Fruit fly (Drosophila melanogaster): ENCODE data around the gene CG5787.
A peak's percentile ranks its signal among the peaks of the same experiment; 100 is the strongest.

CG5787 gene

dm6 chr2L:12692343-12693079 is 20.2 kb downstream of the CG5787 start, which contains the start of the genes CCT4 and CG6153 (continued):
- TF ChIP-seq nerfin-2 (GFP tag; IDR thresholded peaks at IDR 0.05; ENCODE audit: partially characterized antibody) (no peak), fd3F (GFP tag; optimal IDR thresholded peaks at IDR 0.05) (no peak), CG1602 (GFP tag; optimal IDR thresholded peaks at IDR 0.05) (no peak), Awh (GFP tag; IDR thresholded peaks at IDR 0.05) (no peak), CHES-1-like (GFP tag; optimal IDR thresholded peaks at IDR 0.05) (peak; percentile 4), CG11247 (GFP tag; IDR thresholded peaks at IDR 0.05) (no peak), Bteb2 (GFP tag; optimal IDR thresholded peaks at IDR 0.05) (no peak), CG18764 (GFP tag; optimal IDR thresholded peaks at IDR 0.05) (no peak), kah (GFP tag; optimal IDR thresholded peaks at IDR 0.05) (peak; percentile 58), Ptx1 (GFP tag; IDR thresholded peaks at IDR 0.05) (no peak), rib (GFP tag; IDR thresholded peaks at IDR 0.05) (no peak), Bdp1 (GFP tag; optimal IDR thresholded peaks at IDR 0.05) (no peak), fru (optimal IDR thresholded peaks at IDR 0.05) (no peak), Dll (GFP tag; IDR thresholded peaks at IDR 0.05; ENCODE audit: partially characterized antibody) (peak; percentile 46; the same call in 1 of the 4 replicates), CG3065 (GFP tag; optimal IDR thresholded peaks at IDR 0.05) (no peak), CG14050 (GFP tag; IDR thresholded peaks at IDR 0.05) (no peak), Fer2 (tag; optimal IDR thresholded peaks at IDR 0.05) (no peak), CG6791 (GFP tag; IDR thresholded peaks at IDR 0.05; ENCODE audit: partially characterized antibody) (0 out of 3 replicates have a peak, but pooled peaks have one; percentile 47), CG33557 (GFP tag; optimal IDR thresholded peaks at IDR 0.05) (no peak), usp (GFP tag; optimal IDR thresholded peaks at IDR 0.05) (no peak), CG4617 (GFP tag; optimal IDR thresholded peaks at IDR 0.05; ENCODE audit: borderline replicate concordance) (peak; percentile 80), Poxn (GFP tag; IDR thresholded peaks at IDR 0.05) (no peak), prd (optimal IDR thresholded peaks at IDR 0.05) (no peak), prd (GFP tag; IDR thresholded peaks at IDR 0.05) (no peak), CG13894 (tag; optimal IDR thresholded peaks at IDR 0.05) (no peak), CG10147 (GFP tag; optimal IDR thresholded peaks at IDR 0.05) (no peak), Hey (tag; optimal IDR thresholded peaks at IDR 0.05) (no peak), CG8359 (GFP tag; optimal IDR thresholded peaks at IDR 0.05; ENCODE audit: borderline replicate concordance) (no peak), CG3281 (GFP tag; optimal IDR thresholded peaks at IDR 0.05) (no peak), Xrp1 (GFP tag; IDR thresholded peaks at IDR 0.05) (no peak), CG16863 (GFP tag; optimal IDR thresholded peaks at IDR 0.05) (no peak), gfzf (GFP tag; optimal IDR thresholded peaks at IDR 0.05) (peak; percentile 88), CG15269 (tag; optimal IDR thresholded peaks at IDR 0.05) (no peak), CG7786 (GFP tag; optimal IDR thresholded peaks at IDR 0.05) (no peak), CG10979 (tag; optimal IDR thresholded peaks at IDR 0.05) (peak; percentile 2), CG11696 (GFP tag; IDR thresholded peaks at IDR 0.05) (no peak), CG3163 (GFP tag; optimal IDR thresholded peaks at IDR 0.05) (no peak), CG10543 (GFP tag; optimal IDR thresholded peaks at IDR 0.05) (no peak), lbe (GFP tag; optimal IDR thresholded peaks at IDR 0.05) (no peak), tna (GFP tag; IDR thresholded peaks at IDR 0.05; ENCODE audit: partially characterized antibody) (no peak), Dfd (GFP tag; optimal IDR thresholded peaks at IDR 0.05) (no peak), Med (GFP tag) (peak; percentile 68), CG1233 (GFP tag; optimal IDR thresholded peaks at IDR 0.05) (no peak), CG18476 (GFP tag; optimal IDR thresholded peaks at IDR 0.05) (no peak), CG11456 (GFP tag; IDR thresholded peaks at IDR 0.05) (no peak), E2f2 (GFP tag; IDR thresholded peaks at IDR 0.05) (peak; percentile 68), Doc2 (GFP tag; IDR thresholded peaks at IDR 0.05) (no peak), Ravus (GFP tag; IDR thresholded peaks at IDR 0.05) (no peak), ftz-f1 (GFP tag; optimal IDR thresholded peaks at IDR 0.05) (no peak), CG8388 (GFP tag; optimal IDR thresholded peaks at IDR 0.05) (no peak), Chrac-16 (GFP tag; optimal IDR thresholded peaks at IDR 0.05) (no peak)

All from whole organism, embryonic.